Fruit fly (Drosophila melanogaster): ENCODE results near the gene knrl.

Gene knrl

dm6 chr3L:20612836-20613235, 7.6 kb downstream of the knrl start (continued):
- TF ChIP-seq crp (GFP tag; optimal IDR thresholded peaks at IDR 0.05) (no peak), CG17359 (tag; optimal IDR thresholded peaks at IDR 0.05) (no peak), ewg (GFP tag; optimal IDR thresholded peaks at IDR 0.05) (no peak), amos (GFP tag; IDR thresholded peaks at IDR 0.05; ENCODE audit: partially characterized antibody) (no peak), Sox100B (GFP tag; optimal IDR thresholded peaks at IDR 0.05) (peak; percentile 7), Max (GFP tag; optimal IDR thresholded peaks at IDR 0.05) (peak; percentile 0), CG33557 (GFP tag; optimal IDR thresholded peaks at IDR 0.05) (peak; percentile 40), nom (GFP tag; optimal IDR thresholded peaks at IDR 0.05) (no peak), dimm (GFP tag; IDR thresholded peaks at IDR 0.05) (no peak), CHES-1-like (GFP tag; optimal IDR thresholded peaks at IDR 0.05) (no peak), Eip74EF (GFP tag; optimal IDR thresholded peaks at IDR 0.05) (no peak), HmgD (GFP tag; optimal IDR thresholded peaks at IDR 0.05) (no peak), CG1832 (GFP tag; optimal IDR thresholded peaks at IDR 0.05) (no peak), Atf3 (GFP tag; optimal IDR thresholded peaks at IDR 0.05) (no peak), CG6254 (GFP tag; optimal IDR thresholded peaks at IDR 0.05) (no peak), pb (GFP tag; optimal IDR thresholded peaks at IDR 0.05) (no peak), CG2889 (GFP tag; IDR thresholded peaks at IDR 0.05) (no peak), twi (tag; optimal IDR thresholded peaks at IDR 0.05) (no peak), CG12659 (GFP tag; optimal IDR thresholded peaks at IDR 0.05) (no peak), nerfin-1 (tag; optimal IDR thresholded peaks at IDR 0.05) (no peak), ssp (GFP tag; IDR thresholded peaks at IDR 0.05) (no peak), zfh1 (GFP tag; IDR thresholded peaks at IDR 0.05) (no peak), vnd (GFP tag; IDR thresholded peaks at IDR 0.05; ENCODE audit: partially characterized antibody) (no peak), Hmr (GFP tag; optimal IDR thresholded peaks at IDR 0.05) (no peak), bcd (GFP tag; optimal IDR thresholded peaks at IDR 0.05) (peak; percentile 23), peb (GFP tag; IDR thresholded peaks at IDR 0.05) (0 out of 2 replicates have a peak, but pooled peaks have one; percentile 16), eyg (GFP tag; optimal IDR thresholded peaks at IDR 0.05) (no peak), CG11560 (tag; IDR thresholded peaks at IDR 0.05) (no peak), kay (GFP tag; optimal IDR thresholded peaks at IDR 0.05) (no peak), Nf-YC (tag; optimal IDR thresholded peaks at IDR 0.05) (no peak), Drgx (GFP tag; IDR thresholded peaks at IDR 0.05) (peak; percentile 60), fd96Cb (tag; optimal IDR thresholded peaks at IDR 0.05) (peak; percentile 46), sisA (GFP tag; IDR thresholded peaks at IDR 0.05) (no peak), grau (tag; optimal IDR thresholded peaks at IDR 0.05) (no peak), CG42726 (GFP tag; IDR thresholded peaks at IDR 0.05; ENCODE audit: partially characterized antibody) (no peak), CG18262 (tag; optimal IDR thresholded peaks at IDR 0.05) (peak; percentile 59), vvl (GFP tag; IDR thresholded peaks at IDR 0.05) (no peak), CG4617 (GFP tag; optimal IDR thresholded peaks at IDR 0.05; ENCODE audit: borderline replicate concordance) (no peak), CG11247 (GFP tag; IDR thresholded peaks at IDR 0.05) (0 out of 2 replicates have a peak, but pooled peaks have one; percentile 7), sob (GFP tag; IDR thresholded peaks at IDR 0.05) (peak; percentile 37; the same call in 1 of the 2 replicates), Atf-2 (GFP tag; optimal IDR thresholded peaks at IDR 0.05) (no peak), HLHmδ (GFP tag; optimal IDR thresholded peaks at IDR 0.05) (no peak), bowl (GFP tag; IDR thresholded peaks at IDR 0.05) (no peak), dan (GFP tag; IDR thresholded peaks at IDR 0.05) (no peak), slou (GFP tag; optimal IDR thresholded peaks at IDR 0.05) (no peak), Dref (GFP tag; IDR thresholded peaks at IDR 0.05) (no peak), D (optimal IDR thresholded peaks at IDR 0.05) (no peak), D (GFP tag; optimal IDR thresholded peaks at IDR 0.05) (peak; percentile 23), CG13424 (tag; optimal IDR thresholded peaks at IDR 0.05) (peak; percentile 57), CG31365 (tag; optimal IDR thresholded peaks at IDR 0.05) (no peak), D19B (GFP tag; optimal IDR thresholded peaks at IDR 0.05) (no peak)

Measured in whole organism, embryonic.